Fruit fly (Drosophila melanogaster) whole organism, embryonic: ENCODE results near the gene TMEM216.

Experiments used
- Aef1 ChIP-seq: fragments of 200-800 bp; sonication (Bioruptor generic); IDR thresholded peaks from 3 replicates; pipeline ENCODE4 v1.3.6; 2022; ENCODE audit warnings: missing biosample characterization, missing genetic modification characterization
- Antp ChIP-seq: fragments of 200-800 bp; sonication (Bioruptor generic); optimal IDR thresholded peaks from 3 replicates; lab custom pipeline; 2016; ENCODE audit warnings: missing biosample characterization, missing genetic modification characterization
- BtbVII ChIP-seq: fragments of 200-800 bp; sonication (Bioruptor generic); optimal IDR thresholded peaks from 3 replicates; lab custom pipeline; 2017; ENCODE audit warnings: missing biosample characterization, mild to moderate bottlenecking, missing genetic modification characterization
- CG11247 ChIP-seq: fragments of 200-800 bp; sonication (Bioruptor generic); IDR thresholded peaks from 2 replicates; pipeline ENCODE4 v1.3.6; 2022; ENCODE audit warnings: missing biosample characterization, missing genetic modification characterization
- CG13424 ChIP-seq: fragments of 200-800 bp; sonication (Bioruptor generic); optimal IDR thresholded peaks from 2 replicates; lab custom pipeline; 2019; ENCODE audit warnings: missing biosample characterization, mild to moderate bottlenecking, missing genetic modification characterization, moderate library complexity
- CG15696 ChIP-seq: fragments of 200-800 bp; sonication (Bioruptor generic); optimal IDR thresholded peaks from 2 replicates; lab custom pipeline; 2019; ENCODE audit warnings: missing biosample characterization, mild to moderate bottlenecking, missing genetic modification characterization, moderate library complexity
- CG18599 ChIP-seq: fragments of 200-800 bp; sonication (Bioruptor generic); optimal IDR thresholded peaks from 3 replicates; lab custom pipeline; 2017; ENCODE audit warnings: missing biosample characterization, missing genetic modification characterization, mild to moderate bottlenecking, moderate library complexity, missing genetic modification reagents
- CG31224 ChIP-seq: fragments of 200-800 bp; sonication (Bioruptor generic); IDR thresholded peaks from 2 replicates; pipeline ENCODE4 v1.3.6; 2022; ENCODE audit warnings: missing biosample characterization, missing genetic modification characterization
- CG3281 ChIP-seq: fragments of 200-800 bp; sonication (Bioruptor generic); optimal IDR thresholded peaks from 3 replicates; lab custom pipeline; 2017; ENCODE audit warnings: missing biosample characterization, mild to moderate bottlenecking, missing genetic modification characterization
- CG5245 ChIP-seq: fragments of 200-800 bp; sonication (Bioruptor generic); optimal IDR thresholded peaks from 3 replicates; lab custom pipeline; 2016; ENCODE audit warnings: missing biosample characterization, missing genetic modification characterization
- CG7372 ChIP-seq: fragments of 200-800 bp; sonication (Bioruptor generic); IDR thresholded peaks from 2 replicates; pipeline ENCODE4 v1.3.6; 2022; ENCODE audit warnings: missing biosample characterization, missing genetic modification characterization
- CG7839 ChIP-seq: fragments of 200-800 bp; sonication (Bioruptor generic); optimal IDR thresholded peaks from 3 replicates; lab custom pipeline; 2018; ENCODE audit warnings: missing biosample characterization, mild to moderate bottlenecking, missing genetic modification characterization, moderate library complexity
- CG8290 ChIP-seq, 3 experiments: fragments of 200-800 bp; sonication (Bioruptor generic); optimal IDR thresholded peaks; 2 replicates each; lab custom pipeline; 2016 to 2019; ENCODE audit warnings: missing biosample characterization in 3 of 3, missing genetic modification characterization in 3 of 3, mild to moderate bottlenecking in 2 of 3, moderate library complexity in 1 of 3
- CG8359 ChIP-seq: fragments of 200-800 bp; sonication (Bioruptor generic); optimal IDR thresholded peaks from 2 replicates; lab custom pipeline; 2017; ENCODE audit warnings: missing biosample characterization, mild to moderate bottlenecking, missing genetic modification characterization, borderline replicate concordance
- CG8478 ChIP-seq: fragments of >200 bp; optimal IDR thresholded peaks from 2 replicates; lab custom pipeline; 2018
- CG8944 ChIP-seq: fragments of 200-800 bp; sonication (Bioruptor generic); optimal IDR thresholded peaks from 3 replicates; lab custom pipeline; 2016; ENCODE audit warnings: missing biosample characterization, missing genetic modification characterization
- CG9817 ChIP-seq: fragments of 200-800 bp; sonication (Bioruptor generic); optimal IDR thresholded peaks from 2 replicates; lab custom pipeline; 2018; ENCODE audit warnings: missing biosample characterization, mild to moderate bottlenecking, missing genetic modification characterization, moderate library complexity
- CG9876 ChIP-seq: fragments of 200-800 bp; sonication (Bioruptor generic); optimal IDR thresholded peaks from 2 replicates; lab custom pipeline; 2016; ENCODE audit warnings: missing biosample characterization, missing genetic modification characterization
- CTCF ChIP-seq: fragments of 200-800 bp; sonication (Bioruptor generic); optimal IDR thresholded peaks from 2 replicates; lab custom pipeline; 2017; ENCODE audit warnings: missing biosample characterization, mild to moderate bottlenecking, missing genetic modification characterization, moderate library complexity
- Dp ChIP-seq: fragments of 200-800 bp; sonication (Bioruptor generic); optimal IDR thresholded peaks from 2 replicates; lab custom pipeline; 2018; ENCODE audit warnings: missing biosample characterization, mild to moderate bottlenecking, missing genetic modification characterization, moderate library complexity
- Fer1 ChIP-seq: fragments of 200-800 bp; sonication (Bioruptor generic); optimal IDR thresholded peaks from 2 replicates; lab custom pipeline; 2017; ENCODE audit warnings: missing biosample characterization, mild to moderate bottlenecking, missing genetic modification characterization
- HLH54F ChIP-seq: fragments of 200-800 bp; sonication (Bioruptor generic); optimal IDR thresholded peaks from 3 replicates; lab custom pipeline; 2016; ENCODE audit warnings: missing biosample characterization, missing genetic modification characterization
- HLHmδ ChIP-seq: fragments of 200-800 bp; sonication (Bioruptor generic); optimal IDR thresholded peaks from 2 replicates; lab custom pipeline; 2018; ENCODE audit warnings: missing biosample characterization, mild to moderate bottlenecking, missing genetic modification characterization, moderate library complexity
- HmgZ ChIP-seq: fragments of 200-800 bp; sonication (Bioruptor generic); optimal IDR thresholded peaks from 2 replicates; lab custom pipeline; 2018; ENCODE audit warnings: missing biosample characterization, mild to moderate bottlenecking, missing genetic modification characterization
- Hmr ChIP-seq: fragments of 200-800 bp; sonication (Bioruptor generic); optimal IDR thresholded peaks from 3 replicates; lab custom pipeline; 2017; ENCODE audit warnings: mild to moderate bottlenecking, missing biosample characterization, missing genetic modification reagents, missing genetic modification characterization
- Max ChIP-seq: fragments of 200-800 bp; sonication (Bioruptor generic); optimal IDR thresholded peaks from 2 replicates; lab custom pipeline; 2016; ENCODE audit warnings: missing biosample characterization, mild to moderate bottlenecking, missing genetic modification characterization
- NfI ChIP-seq: fragments of 200-800 bp; sonication (Bioruptor generic); optimal IDR thresholded peaks from 3 replicates; lab custom pipeline; 2018; ENCODE audit warnings: missing biosample characterization, mild to moderate bottlenecking, missing genetic modification characterization, moderate library complexity
- YL-1 ChIP-seq: fragments of 200-800 bp; sonication (Bioruptor generic); optimal IDR thresholded peaks from 3 replicates; lab custom pipeline; 2017; ENCODE audit warnings: missing biosample characterization, mild to moderate bottlenecking, missing genetic modification characterization
- ac ChIP-seq: fragments of 200-800 bp; sonication (Bioruptor generic); optimal IDR thresholded peaks from 3 replicates; lab custom pipeline; 2017; ENCODE audit warnings: missing biosample characterization, mild to moderate bottlenecking, missing genetic modification characterization
- br ChIP-seq: fragments of >200 bp; optimal IDR thresholded peaks from 2 replicates; lab custom pipeline; 2017
- bsh ChIP-seq, 2 experiments: fragments of 200-800 bp; sonication (Bioruptor generic); optimal IDR thresholded peaks; 2 replicates each; lab custom pipeline; 2017 to 2018; ENCODE audit warnings: mild to moderate bottlenecking in 2 of 2, missing biosample characterization in 2 of 2, missing genetic modification characterization in 2 of 2, moderate library complexity in 1 of 2
- cas ChIP-seq: fragments of 200-800 bp; sonication (Bioruptor generic); IDR thresholded peaks from 2 replicates; pipeline ENCODE4 v1.3.6; 2022; ENCODE audit warnings: missing biosample characterization, missing genetic modification characterization
- crp ChIP-seq, 2 experiments: fragments of 200-800 bp; sonication (Bioruptor generic); optimal IDR thresholded peaks; 2 replicates in 1 of 2; 3 replicates in 1 of 2; lab custom pipeline; 2017; ENCODE audit warnings: missing biosample characterization in 2 of 2, missing genetic modification characterization in 2 of 2, mild to moderate bottlenecking in 1 of 2, moderate library complexity in 1 of 2
- dati ChIP-seq: fragments of 200-800 bp; sonication (Bioruptor generic); IDR thresholded peaks from 2 replicates; pipeline ENCODE4 v1.3.6; 2022; ENCODE audit warnings: missing biosample characterization, missing genetic modification characterization
- dmrt99B ChIP-seq: fragments of 200-800 bp; sonication (Bioruptor generic); optimal IDR thresholded peaks from 2 replicates; lab custom pipeline; 2018; ENCODE audit warnings: missing biosample characterization, mild to moderate bottlenecking, missing genetic modification characterization, moderate library complexity
- esg ChIP-seq: fragments of 200-800 bp; sonication (Bioruptor generic); conservative IDR thresholded peaks from 2 replicates; pipeline ENCODE4 v1.3.6; 2022; ENCODE audit warnings: missing biosample characterization, missing genetic modification characterization
- fd3F ChIP-seq: fragments of 200-800 bp; sonication (Bioruptor generic); optimal IDR thresholded peaks from 2 replicates; lab custom pipeline; 2018; ENCODE audit warnings: missing biosample characterization, mild to moderate bottlenecking, missing genetic modification characterization, moderate library complexity
- ftz-f1 ChIP-seq: fragments of 200-800 bp; sonication (Bioruptor generic); optimal IDR thresholded peaks from 2 replicates; lab custom pipeline; 2016; ENCODE audit warnings: missing biosample characterization, missing genetic modification characterization
- gce ChIP-seq: fragments of 200-800 bp; sonication (Bioruptor generic); IDR thresholded peaks from 3 replicates; pipeline ENCODE4 v1.3.6; 2022; ENCODE audit warnings: missing biosample characterization, missing genetic modification characterization
- hth ChIP-seq: fragments of >200 bp; optimal IDR thresholded peaks from 2 replicates; lab custom pipeline; 2017; ENCODE audit warnings: inconsistent platforms
- jigr1 ChIP-seq: fragments of 200-800 bp; sonication (Bioruptor generic); IDR thresholded peaks from 3 replicates; pipeline ENCODE4 v1.3.6; 2022; ENCODE audit warnings: missing biosample characterization, missing genetic modification characterization
- mam ChIP-seq: fragments of 200-800 bp; sonication (Bioruptor generic); optimal IDR thresholded peaks from 3 replicates; lab custom pipeline; 2016; ENCODE audit warnings: missing biosample characterization, missing genetic modification characterization
- nerfin-2 ChIP-seq: fragments of 200-800 bp; sonication (Bioruptor generic); IDR thresholded peaks from 2 replicates; pipeline ENCODE4 v1.3.6; 2022; ENCODE audit warnings: missing biosample characterization, missing genetic modification characterization; ENCODE audit not compliant: partially characterized antibody
- pita ChIP-seq: fragments of 200-800 bp; sonication (Bioruptor generic); optimal IDR thresholded peaks from 2 replicates; lab custom pipeline; 2017; ENCODE audit warnings: missing biosample characterization, mild to moderate bottlenecking, missing genetic modification characterization
- pnt ChIP-seq: fragments of 200-800 bp; sonication (Bioruptor generic); optimal IDR thresholded peaks from 3 replicates; lab custom pipeline; 2016; ENCODE audit warnings: missing biosample characterization, missing genetic modification characterization
- seq ChIP-seq: fragments of 200-800 bp; sonication (Bioruptor generic); IDR thresholded peaks from 2 replicates; pipeline ENCODE4 v1.3.6; 2022; ENCODE audit warnings: missing biosample characterization, missing genetic modification characterization
- stc ChIP-seq: fragments of 200-800 bp; sonication (Bioruptor generic); IDR thresholded peaks from 2 replicates; pipeline ENCODE4 v1.3.6; 2022; ENCODE audit warnings: missing biosample characterization, missing genetic modification characterization
- toy ChIP-seq: fragments of 200-800 bp; sonication (Bioruptor generic); IDR thresholded peaks from 2 replicates; pipeline ENCODE4 v1.3.6; 2022; ENCODE audit warnings: missing biosample characterization, missing genetic modification characterization
- trh ChIP-seq: fragments of 200-800 bp; sonication (Bioruptor generic); optimal IDR thresholded peaks from 2 replicates; lab custom pipeline; 2016; ENCODE audit warnings: missing biosample characterization, missing genetic modification characterization
- vfl ChIP-seq: fragments of 200-800 bp; sonication (Bioruptor generic); optimal IDR thresholded peaks from 2 replicates; lab custom pipeline; 2016; ENCODE audit warnings: missing biosample characterization, missing genetic modification characterization

The TMEM216 gene

dm6 chr3R:8747134-8747870 lies 31.3 kb downstream of the TMEM216 start, which contains the start of the genes CG9801 and Nasp (continued):
- TF ChIP-seq YL-1 (GFP tag; lab: Kevin White, UChicago): peak; percentile 58
- TF ChIP-seq cas (GFP tag; lab: Robert Waterston, UW): no peak
- TF ChIP-seq HLH54F (GFP tag; lab: Kevin White, UChicago): peak; percentile 33
- TF ChIP-seq CG9876 (GFP tag; lab: Kevin White, UChicago): peak; percentile 41
- no peak for TF ChIP-seq pita (GFP tag; lab: Kevin White, UChicago)
- peak; percentile 35 for TF ChIP-seq Fer1 (GFP tag; lab: Kevin White, UChicago)
- no peak for TF ChIP-seq Max
- TF ChIP-seq dmrt99B (tag; lab: Kevin White, UChicago): peak; percentile 21
- peak; percentile 76 for TF ChIP-seq HmgZ
- TF ChIP-seq vfl (GFP tag; lab: Kevin White, UChicago): peak; percentile 21
- TF ChIP-seq esg: no peak
- peak; percentile 10 for TF ChIP-seq CG8944 (GFP tag; lab: Kevin White, UChicago)
- TF ChIP-seq CG31224 (GFP tag; lab: Robert Waterston, UW): 0 out of 2 replicates have a peak, but pooled peaks have one; percentile 18
- no peak for TF ChIP-seq pnt (GFP tag; lab: Kevin White, UChicago)
- peak; percentile 51 for TF ChIP-seq CG8290 (GFP tag; optimal IDR thresholded peaks at IDR 0.05; lab: Kevin White, UChicago)
- peak in 1 of 2 experiments; percentile 75 for TF ChIP-seq CG8290 (tag; optimal IDR thresholded peaks at IDR 0.05; lab: Kevin White, UChicago)
- no peak for TF ChIP-seq CG13424
- peak in 1 of 2 experiments; percentile 16 for TF ChIP-seq crp (GFP tag; optimal IDR thresholded peaks at IDR 0.05; lab: Kevin White, UChicago)
- no peak for TF ChIP-seq dati
- peak in 1 of 2 experiments; percentile 19 for TF ChIP-seq bsh (GFP tag; optimal IDR thresholded peaks at IDR 0.05; lab: Kevin White, UChicago)
- TF ChIP-seq CG3281 (GFP tag; lab: Kevin White, UChicago): peak; percentile 11
- peak; percentile 67 for TF ChIP-seq CTCF (GFP tag; lab: Kevin White, UChicago)
- peak; percentile 39 for TF ChIP-seq NfI (GFP tag; lab: Kevin White, UChicago)
- peak; percentile 68 for TF ChIP-seq Hmr (GFP tag; lab: Kevin White, UChicago)
- TF ChIP-seq jigr1 (GFP tag; lab: Robert Waterston, UW): no peak
- TF ChIP-seq seq (GFP tag; lab: Robert Waterston, UW): no peak
- peak; percentile 50 for TF ChIP-seq Antp (GFP tag; lab: Kevin White, UChicago)
- peak; percentile 13 for TF ChIP-seq CG18599 (GFP tag; lab: Kevin White, UChicago)
- TF ChIP-seq HLHmδ (GFP tag; lab: Kevin White, UChicago): peak; percentile 20
- no peak for TF ChIP-seq Aef1 (GFP tag; lab: Robert Waterston, UW)
- TF ChIP-seq toy (GFP tag; lab: Robert Waterston, UW): no peak
- peak; percentile 11 for TF ChIP-seq CG9817
- no peak for TF ChIP-seq br
- no peak for TF ChIP-seq CG8359 (GFP tag; lab: Kevin White, UChicago)
- TF ChIP-seq trh (GFP tag; lab: Kevin White, UChicago): no peak
- peak; percentile 82 for TF ChIP-seq Dp (GFP tag; lab: Kevin White, UChicago)
- TF ChIP-seq CG11247: peak; percentile 45; the same call in 1 of the 2 replicates
- no peak for TF ChIP-seq ac (GFP tag; lab: Kevin White, UChicago)
- peak; percentile 14 for TF ChIP-seq CG15696
- TF ChIP-seq fd3F (GFP tag; lab: Kevin White, UChicago): peak; percentile 24
- TF ChIP-seq ftz-f1: no peak
- no peak for TF ChIP-seq CG7372
- no peak for TF ChIP-seq stc (GFP tag; lab: Robert Waterston, UW)
- 0 out of 3 replicates have a peak, but pooled peaks have one; percentile 15 for TF ChIP-seq gce (GFP tag; lab: Robert Waterston, UW)
- TF ChIP-seq CG5245: peak; percentile 7
- no peak for TF ChIP-seq hth
- no peak for TF ChIP-seq BtbVII (GFP tag; lab: Kevin White, UChicago)
- TF ChIP-seq CG7839 (tag; lab: Kevin White, UChicago): peak; percentile 22
- TF ChIP-seq mam (GFP tag; lab: Kevin White, UChicago): peak; percentile 27
- no peak for TF ChIP-seq CG8478
- TF ChIP-seq nerfin-2 (GFP tag; lab: Robert Waterston, UW): peak; percentile 73
